Fruit fly (Drosophila melanogaster): ENCODE data around the gene Notum.

The Notum gene

dm6 chr3L:16013198-16013982 is 9.9 kb upstream of the Notum start:
- TF ChIP-seq Crg-1 (GFP tag; optimal IDR thresholded peaks at IDR 0.05) (no peak), Hr96 (GFP tag; optimal IDR thresholded peaks at IDR 0.05) (no peak), Clk (GFP tag; optimal IDR thresholded peaks at IDR 0.05) (no peak), CG7101 (tag; optimal IDR thresholded peaks at IDR 0.05) (no peak), tj (GFP tag; optimal IDR thresholded peaks at IDR 0.05) (no peak), toe (GFP tag; optimal IDR thresholded peaks at IDR 0.05) (no peak)

dm6 chr3L:16014515-16014914 is 8.8 kb upstream of the Notum start:
- no peak for TF ChIP-seq cnc (optimal IDR thresholded peaks at IDR 0.05)
- no peak for TF ChIP-seq ovo (GFP tag; optimal IDR thresholded peaks at IDR 0.05)
- TF ChIP-seq CG11617 (GFP tag; optimal IDR thresholded peaks at IDR 0.05): no peak
- TF ChIP-seq Hr96 (GFP tag; optimal IDR thresholded peaks at IDR 0.05): no peak
- no peak for TF ChIP-seq Clk (GFP tag; optimal IDR thresholded peaks at IDR 0.05)
- no peak for TF ChIP-seq kay (GFP tag; ENCODE audit: borderline replicate concordance)
- no peak for TF ChIP-seq CG12768 (GFP tag; optimal IDR thresholded peaks at IDR 0.05)
- no peak for TF ChIP-seq CG33017 (tag; optimal IDR thresholded peaks at IDR 0.05)
- TF ChIP-seq CG7101 (tag; optimal IDR thresholded peaks at IDR 0.05): no peak
- no peak for TF ChIP-seq pad (GFP tag; optimal IDR thresholded peaks at IDR 0.05)
- no peak for TF ChIP-seq toe (GFP tag; optimal IDR thresholded peaks at IDR 0.05)
- TF ChIP-seq Mnt (GFP tag; optimal IDR thresholded peaks at IDR 0.05): no peak
- no peak for TF ChIP-seq Crg-1 (GFP tag; optimal IDR thresholded peaks at IDR 0.05)
- no peak for TF ChIP-seq CG1620 (GFP tag; optimal IDR thresholded peaks at IDR 0.05)
- no peak for TF ChIP-seq CG14711 (tag; optimal IDR thresholded peaks at IDR 0.05)
- no peak for TF ChIP-seq tj (GFP tag; optimal IDR thresholded peaks at IDR 0.05)
- TF ChIP-seq bab1 (GFP tag; optimal IDR thresholded peaks at IDR 0.05): no peak
- no peak for TF ChIP-seq cic (GFP tag; optimal IDR thresholded peaks at IDR 0.05)
- no peak for TF ChIP-seq CG5204 (GFP tag; optimal IDR thresholded peaks at IDR 0.05)
- TF ChIP-seq CG7045 (GFP tag; optimal IDR thresholded peaks at IDR 0.05): no peak

dm6 chr3L:16015765-16016760 is 7.2 kb upstream of the Notum start:
- TF ChIP-seq CG11617 (GFP tag; optimal IDR thresholded peaks at IDR 0.05): no peak
- TF ChIP-seq Clk (GFP tag; optimal IDR thresholded peaks at IDR 0.05): no peak
- no peak for TF ChIP-seq cic (GFP tag; optimal IDR thresholded peaks at IDR 0.05)
- TF ChIP-seq CG1620 (GFP tag; optimal IDR thresholded peaks at IDR 0.05): no peak
- no peak for TF ChIP-seq CG5204 (GFP tag; optimal IDR thresholded peaks at IDR 0.05)

- TF ChIP-seq pad (GFP tag; optimal IDR thresholded peaks at IDR 0.05): no peak
- TF ChIP-seq cic (GFP tag; optimal IDR thresholded peaks at IDR 0.05): no peak
- no peak for TF ChIP-seq CG33017 (tag; optimal IDR thresholded peaks at IDR 0.05)
- no peak for TF ChIP-seq cnc (optimal IDR thresholded peaks at IDR 0.05)
- no peak for TF ChIP-seq bab1 (GFP tag; optimal IDR thresholded peaks at IDR 0.05)
- TF ChIP-seq kay (GFP tag; ENCODE audit: borderline replicate concordance): no peak
- TF ChIP-seq CG12768 (GFP tag; optimal IDR thresholded peaks at IDR 0.05): no peak
- TF ChIP-seq CG7045 (GFP tag; optimal IDR thresholded peaks at IDR 0.05): no peak
- TF ChIP-seq CG11617 (GFP tag; optimal IDR thresholded peaks at IDR 0.05): no peak
- no peak for TF ChIP-seq CG1620 (GFP tag; optimal IDR thresholded peaks at IDR 0.05)
- TF ChIP-seq Crg-1 (GFP tag; optimal IDR thresholded peaks at IDR 0.05): no peak
- TF ChIP-seq Mnt (GFP tag; optimal IDR thresholded peaks at IDR 0.05): no peak
- no peak for TF ChIP-seq ovo (GFP tag; optimal IDR thresholded peaks at IDR 0.05)
- TF ChIP-seq tj (GFP tag; optimal IDR thresholded peaks at IDR 0.05): no peak
- TF ChIP-seq toe (GFP tag; optimal IDR thresholded peaks at IDR 0.05): no peak
Measured at dm6 chr3L:16016911-16017310, 6.4 kb upstream of the Notum start.

dm6 chr3L:16017528-16018250 is 5.6 kb upstream of the Notum start:
- no peak for TF ChIP-seq CG7045 (GFP tag; optimal IDR thresholded peaks at IDR 0.05)
- no peak for TF ChIP-seq CG11617 (GFP tag; optimal IDR thresholded peaks at IDR 0.05)
- TF ChIP-seq Crg-1 (GFP tag; optimal IDR thresholded peaks at IDR 0.05): no peak
- TF ChIP-seq tj (GFP tag; optimal IDR thresholded peaks at IDR 0.05): no peak
- no peak for TF ChIP-seq CG7101 (tag; optimal IDR thresholded peaks at IDR 0.05)

- no peak for TF ChIP-seq cnc (optimal IDR thresholded peaks at IDR 0.05)
Measured at dm6 chr3L:16018251-16018583, 5.1 kb upstream of the Notum start.
